Worm (Caenorhabditis elegans): ENCODE results near the gene F54D5.5.

DNA sequence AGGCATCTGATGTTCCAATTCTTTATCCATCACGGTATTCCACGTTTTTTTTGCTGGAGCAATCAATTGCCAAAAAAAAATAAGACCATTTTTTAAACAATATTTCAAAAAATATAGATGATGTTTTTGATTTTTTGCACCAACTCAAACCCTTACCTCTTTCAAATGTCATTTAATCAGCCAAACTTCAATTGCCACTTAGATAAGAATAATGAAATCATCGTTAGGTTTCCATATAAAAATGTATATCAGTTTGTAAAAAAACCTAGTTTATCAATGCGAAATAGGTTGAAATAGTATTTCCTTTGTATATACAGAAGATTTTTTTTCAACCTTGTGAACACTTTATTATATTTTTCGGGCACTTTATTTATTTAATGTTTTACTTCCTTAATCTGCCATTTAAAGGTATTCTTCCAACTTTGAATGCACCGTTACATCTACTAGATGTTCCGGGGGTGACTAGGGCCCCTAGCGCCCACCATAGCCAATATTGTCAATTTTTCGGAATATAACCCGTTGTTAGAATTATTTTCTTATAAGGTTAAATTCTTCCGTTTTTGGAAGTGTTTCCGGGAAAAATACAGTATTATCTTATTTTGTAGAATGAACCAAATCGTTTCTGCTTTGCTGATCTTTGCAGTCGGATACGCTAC, 2.5 kb upstream of the F54D5.5 start, which contains the start of the genes F54D5.23 and F54D5.4:
- TF ChIP-seq snpc-4 (tag; optimal IDR thresholded peaks at IDR 0.05) (no peak), M03D4.4 (tag; optimal IDR thresholded peaks at IDR 0.05) (no peak), elt-3 (tag; optimal IDR thresholded peaks at IDR 0.05) (no peak), ztf-11 (tag; optimal IDR thresholded peaks at IDR 0.05) (no peak), tbx-8 (GFP tag; optimal IDR thresholded peaks at IDR 0.05) (no peak), sem-2 (GFP tag; optimal IDR thresholded peaks at IDR 0.05) (no peak), nhr-237 (tag; optimal IDR thresholded peaks at IDR 0.05) (no peak), nhr-28 (tag; optimal IDR thresholded peaks at IDR 0.05) (no peak), nhr-76 (tag; optimal IDR thresholded peaks at IDR 0.05) (no peak)
